Fruit fly (Drosophila melanogaster) whole organism, embryonic: Measurements from ENCODE around the gene Top3alpha.

ENCODE experiments used
- Abd-B ChIP-seq: fragments of 200-800 bp; sonication (Bioruptor generic); optimal IDR thresholded peaks from 2 replicates; lab custom pipeline; 2018; ENCODE audit warnings: missing biosample characterization, mild to moderate bottlenecking, missing genetic modification characterization, moderate library complexity
- CG10321 ChIP-seq: fragments of 200-800 bp; sonication (Bioruptor generic); IDR thresholded peaks from 2 replicates; pipeline ENCODE4 v1.3.6; 2022; ENCODE audit warnings: missing biosample characterization, missing genetic modification characterization
- CG10366 ChIP-seq: fragments of 200-800 bp; sonication (Bioruptor generic); IDR thresholded peaks from 2 replicates; pipeline ENCODE4 v1.3.6; 2022; ENCODE audit warnings: missing biosample characterization, missing genetic modification characterization
- CG12659 ChIP-seq: fragments of 200-800 bp; sonication (Bioruptor generic); optimal IDR thresholded peaks from 3 replicates; lab custom pipeline; 2017; ENCODE audit warnings: mild to moderate bottlenecking, missing biosample characterization, missing genetic modification reagents, missing genetic modification characterization
- CG14014 ChIP-seq: fragments of 200-800 bp; sonication (Bioruptor generic); IDR thresholded peaks from 2 replicates; pipeline ENCODE4 v1.3.6; 2022; ENCODE audit warnings: missing biosample characterization, missing genetic modification characterization
- CG15514 ChIP-seq: fragments of 200-800 bp; sonication (Bioruptor generic); optimal IDR thresholded peaks from 3 replicates; lab custom pipeline; 2017; ENCODE audit warnings: missing biosample characterization, missing genetic modification characterization, mild to moderate bottlenecking, moderate library complexity, missing genetic modification reagents
- CG1602 ChIP-seq: fragments of 200-800 bp; sonication (Bioruptor generic); optimal IDR thresholded peaks from 3 replicates; lab custom pipeline; 2016; ENCODE audit warnings: missing biosample characterization, missing genetic modification characterization
- CG17186 ChIP-seq: fragments of 200-800 bp; sonication (Bioruptor generic); optimal IDR thresholded peaks from 3 replicates; lab custom pipeline; 2017; ENCODE audit warnings: missing biosample characterization, missing genetic modification reagents, missing genetic modification characterization
- CG17385 ChIP-seq: fragments of 200-800 bp; sonication (Bioruptor generic); optimal IDR thresholded peaks from 3 replicates; lab custom pipeline; 2018; ENCODE audit warnings: missing biosample characterization, mild to moderate bottlenecking, missing genetic modification characterization
- CG2875 ChIP-seq: fragments of 200-800 bp; sonication (Bioruptor generic); optimal IDR thresholded peaks from 2 replicates; lab custom pipeline; 2017; ENCODE audit warnings: missing biosample characterization, mild to moderate bottlenecking, missing genetic modification characterization, missing genetic modification reagents
- CG34376 ChIP-seq: fragments of 200-800 bp; sonication (Bioruptor generic); optimal IDR thresholded peaks from 2 replicates; lab custom pipeline; 2018; ENCODE audit warnings: missing biosample characterization, mild to moderate bottlenecking, missing genetic modification characterization
- CG34422 ChIP-seq: fragments of 200-800 bp; sonication (Bioruptor generic); IDR thresholded peaks from 3 replicates; pipeline ENCODE4 v1.3.6; 2022; ENCODE audit warnings: missing biosample characterization, missing genetic modification characterization
- CG4707 ChIP-seq: fragments of 200-800 bp; sonication (Bioruptor generic); optimal IDR thresholded peaks from 2 replicates; lab custom pipeline; 2018; ENCODE audit warnings: missing biosample characterization, mild to moderate bottlenecking, missing genetic modification characterization, moderate library complexity
- CG6254 ChIP-seq: fragments of 200-800 bp; sonication (Bioruptor generic); optimal IDR thresholded peaks from 3 replicates; lab custom pipeline; 2017; ENCODE audit warnings: mild to moderate bottlenecking, missing biosample characterization, missing genetic modification reagents, missing genetic modification characterization
- CG6791 ChIP-seq: fragments of 200-800 bp; sonication (Bioruptor generic); IDR thresholded peaks from 3 replicates; pipeline ENCODE4 v1.3.6; 2022; ENCODE audit warnings: missing biosample characterization, missing genetic modification characterization; ENCODE audit not compliant: partially characterized antibody
- CG8290 ChIP-seq, 3 experiments: fragments of 200-800 bp; sonication (Bioruptor generic); optimal IDR thresholded peaks; 2 replicates each; lab custom pipeline; 2016 to 2019; ENCODE audit warnings: missing biosample characterization in 3 of 3, missing genetic modification characterization in 3 of 3, mild to moderate bottlenecking in 2 of 3, moderate library complexity in 1 of 3
- Doc2 ChIP-seq: fragments of 200-800 bp; sonication (Bioruptor generic); IDR thresholded peaks from 2 replicates; pipeline ENCODE4 v1.3.6; 2022; ENCODE audit warnings: missing biosample characterization, missing genetic modification characterization
- Dp ChIP-seq: fragments of 200-800 bp; sonication (Bioruptor generic); optimal IDR thresholded peaks from 2 replicates; lab custom pipeline; 2018; ENCODE audit warnings: missing biosample characterization, mild to moderate bottlenecking, missing genetic modification characterization, moderate library complexity
- Fer2 ChIP-seq: fragments of 200-800 bp; sonication (Bioruptor generic); optimal IDR thresholded peaks from 2 replicates; lab custom pipeline; 2018; ENCODE audit warnings: missing biosample characterization, mild to moderate bottlenecking, missing genetic modification characterization, moderate library complexity
- H15 ChIP-seq: fragments of 200-800 bp; sonication (Bioruptor generic); IDR thresholded peaks from 3 replicates; pipeline ENCODE4 v1.3.6; 2022; ENCODE audit warnings: missing biosample characterization, missing genetic modification characterization
- H2.0 ChIP-seq: fragments of 200-800 bp; sonication (Bioruptor generic); IDR thresholded peaks from 2 replicates; pipeline ENCODE4 v1.3.6; 2022; ENCODE audit warnings: missing biosample characterization, missing genetic modification characterization
- HmgZ ChIP-seq: fragments of 200-800 bp; sonication (Bioruptor generic); optimal IDR thresholded peaks from 2 replicates; lab custom pipeline; 2018; ENCODE audit warnings: missing biosample characterization, mild to moderate bottlenecking, missing genetic modification characterization
- Hsf ChIP-seq: fragments of 200-800 bp; sonication (Bioruptor generic); optimal IDR thresholded peaks from 3 replicates; lab custom pipeline; 2016; ENCODE audit warnings: missing biosample characterization, missing genetic modification characterization
- Meics ChIP-seq: fragments of 200-800 bp; sonication (Bioruptor generic); optimal IDR thresholded peaks from 2 replicates; lab custom pipeline; 2017; ENCODE audit warnings: missing biosample characterization, mild to moderate bottlenecking, missing genetic modification characterization
- Oli ChIP-seq: fragments of 200-800 bp; sonication (Bioruptor generic); optimal IDR thresholded peaks from 2 replicates; lab custom pipeline; 2018; ENCODE audit warnings: missing biosample characterization, mild to moderate bottlenecking, missing genetic modification characterization, moderate library complexity
- Optix ChIP-seq: fragments of 200-800 bp; sonication (Bioruptor generic); IDR thresholded peaks from 3 replicates; pipeline ENCODE4 v1.3.6; 2022; ENCODE audit warnings: missing biosample characterization, missing genetic modification characterization
- Scr ChIP-seq: fragments of 200-800 bp; sonication (Bioruptor generic); IDR thresholded peaks from 2 replicates; pipeline ENCODE4 v1.3.6; 2022; ENCODE audit warnings: missing biosample characterization, missing genetic modification characterization; ENCODE audit not compliant: partially characterized antibody
- Vsx1 ChIP-seq: fragments of 200-800 bp; sonication (Bioruptor generic); optimal IDR thresholded peaks from 2 replicates; lab custom pipeline; 2017; ENCODE audit warnings: missing biosample characterization, mild to moderate bottlenecking, missing genetic modification characterization, missing genetic modification reagents
- al ChIP-seq: fragments of 200-800 bp; sonication (Bioruptor generic); IDR thresholded peaks from 2 replicates; pipeline ENCODE4 v1.3.6; 2022; ENCODE audit warnings: missing biosample characterization, missing genetic modification characterization
- bab2 ChIP-seq: fragments of 200-800 bp; sonication (Bioruptor generic); optimal IDR thresholded peaks from 2 replicates; lab custom pipeline; 2016; ENCODE audit warnings: missing biosample characterization, missing genetic modification characterization
- btn ChIP-seq: fragments of 200-800 bp; sonication (Bioruptor generic); optimal IDR thresholded peaks from 2 replicates; lab custom pipeline; 2016; ENCODE audit warnings: missing biosample characterization, missing genetic modification characterization
- ci ChIP-seq: fragments of 200-800 bp; sonication (Bioruptor generic); IDR thresholded peaks from 3 replicates; pipeline ENCODE4 v1.3.6; 2022; ENCODE audit warnings: missing biosample characterization, missing genetic modification characterization
- dimm ChIP-seq: fragments of 200-800 bp; sonication (Bioruptor generic); IDR thresholded peaks from 2 replicates; pipeline ENCODE4 v1.3.6; 2022; ENCODE audit warnings: missing biosample characterization, missing genetic modification characterization
- dmrt99B ChIP-seq: fragments of 200-800 bp; sonication (Bioruptor generic); optimal IDR thresholded peaks from 2 replicates; lab custom pipeline; 2018; ENCODE audit warnings: missing biosample characterization, mild to moderate bottlenecking, missing genetic modification characterization, moderate library complexity
- gce ChIP-seq: fragments of 200-800 bp; sonication (Bioruptor generic); IDR thresholded peaks from 3 replicates; pipeline ENCODE4 v1.3.6; 2022; ENCODE audit warnings: missing biosample characterization, missing genetic modification characterization
- grau ChIP-seq: fragments of 200-800 bp; optimal IDR thresholded peaks from 3 replicates; lab custom pipeline; 2019; ENCODE audit warnings: missing biosample characterization, mild to moderate bottlenecking, missing genetic modification characterization, moderate library complexity
- nerfin-1 ChIP-seq: fragments of 200-800 bp; sonication (Bioruptor generic); optimal IDR thresholded peaks from 3 replicates; lab custom pipeline; 2019; ENCODE audit warnings: missing biosample characterization, mild to moderate bottlenecking, missing genetic modification characterization, moderate library complexity
- nerfin-2 ChIP-seq: fragments of 200-800 bp; sonication (Bioruptor generic); IDR thresholded peaks from 2 replicates; pipeline ENCODE4 v1.3.6; 2022; ENCODE audit warnings: missing biosample characterization, missing genetic modification characterization; ENCODE audit not compliant: partially characterized antibody
- nmo ChIP-seq: fragments of 200-800 bp; sonication (Bioruptor generic); optimal IDR thresholded peaks from 2 replicates; lab custom pipeline; 2018; ENCODE audit warnings: missing biosample characterization, mild to moderate bottlenecking, missing genetic modification characterization, moderate library complexity
- nom ChIP-seq: fragments of 200-800 bp; sonication (Bioruptor generic); optimal IDR thresholded peaks from 2 replicates; lab custom pipeline; 2017; ENCODE audit warnings: missing biosample characterization, missing genetic modification characterization, mild to moderate bottlenecking, moderate library complexity, missing genetic modification reagents
- otp ChIP-seq: fragments of 200-800 bp; sonication (Bioruptor generic); IDR thresholded peaks from 3 replicates; pipeline ENCODE4, ENCODE4 v1.3.6; 2022; ENCODE audit warnings: missing biosample characterization, missing genetic modification characterization
- pho ChIP-seq: fragments of 200-800 bp; sonication (Bioruptor generic); optimal IDR thresholded peaks from 2 replicates; lab custom pipeline; 2016; ENCODE audit warnings: missing biosample characterization, missing genetic modification characterization
- row ChIP-seq: fragments of 200-800 bp; sonication (Bioruptor generic); IDR thresholded peaks from 3 replicates; pipeline ENCODE4 v1.3.6; 2022; ENCODE audit warnings: missing biosample characterization, missing genetic modification characterization
- sens-2 ChIP-seq: fragments of 200-800 bp; sonication (Bioruptor generic); IDR thresholded peaks from 2 replicates; pipeline ENCODE4 v1.3.6; 2022; ENCODE audit warnings: missing biosample characterization, missing genetic modification characterization
- tgo ChIP-seq: fragments of 200-800 bp; sonication (Bioruptor generic); IDR thresholded peaks from 3 replicates; pipeline ENCODE4 v1.3.6; 2022; ENCODE audit warnings: missing biosample characterization, missing genetic modification characterization
- zen2 ChIP-seq: fragments of 200-800 bp; sonication (Bioruptor generic); IDR thresholded peaks from 3 replicates; pipeline ENCODE4 v1.3.6; 2022; ENCODE audit warnings: missing biosample characterization, missing genetic modification characterization; ENCODE audit not compliant: partially characterized antibody
- zfh1 ChIP-seq: fragments of 200-800 bp; sonication (Bioruptor generic); IDR thresholded peaks from 3 replicates; pipeline ENCODE4 v1.3.6; 2022; ENCODE audit warnings: missing biosample characterization, missing genetic modification characterization

Top3alpha gene

DNA sequence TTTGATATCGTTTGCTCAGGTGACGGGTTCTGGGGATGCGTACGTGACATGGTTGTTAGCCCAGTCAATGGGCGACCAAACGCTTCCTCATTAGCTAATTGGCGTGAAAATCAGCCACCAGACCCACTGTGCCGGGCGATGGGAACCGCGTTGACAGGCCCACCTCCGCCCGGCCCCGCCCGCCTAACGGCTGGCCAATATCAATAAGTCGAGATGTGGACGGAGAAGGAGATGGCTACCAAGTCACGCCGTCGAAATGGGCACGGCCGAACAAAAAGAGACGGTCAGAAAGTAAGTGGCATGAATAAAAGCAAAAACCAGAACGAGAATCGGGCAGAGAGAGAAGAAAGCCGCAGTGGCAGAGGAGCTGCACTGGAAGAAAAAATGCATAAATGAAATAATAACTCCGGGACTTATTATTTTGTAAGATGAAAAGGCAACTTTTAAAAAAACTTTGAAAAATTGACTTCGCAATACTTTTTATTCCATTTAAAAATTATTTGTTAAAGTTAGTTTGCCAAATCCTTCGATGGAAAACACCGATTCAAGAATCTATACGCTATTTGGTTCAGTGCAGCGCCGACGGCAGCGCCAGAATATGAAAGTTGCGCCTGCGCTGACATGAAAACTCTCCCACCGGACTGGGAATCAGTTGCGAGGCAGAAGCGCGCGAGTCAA lies 40.0 kb downstream of the Top3alpha start, which contains the start of gene CG13082 (continued):
- TF ChIP-seq dmrt99B (tag; lab: Kevin White, UChicago) (peak; percentile 54), Vsx1 (peak; percentile 34), bab2 (GFP tag; lab: Kevin White, UChicago) (peak; percentile 55), CG6791 (GFP tag; lab: Robert Waterston, UW) (no peak), dimm (GFP tag; lab: Robert Waterston, UW) (no peak), CG2875 (GFP tag; lab: Kevin White, UChicago) (peak; percentile 59), otp (0 out of 3 replicates have a peak, but pooled peaks have one; percentile 5), H15 (GFP tag; lab: Robert Waterston, UW) (0 out of 3 replicates have a peak, but pooled peaks have one; percentile 11), row (GFP tag; lab: Robert Waterston, UW) (peak; percentile 61), zfh1 (peak; percentile 65), pho (GFP tag; lab: Kevin White, UChicago) (peak; percentile 28), Meics (GFP tag; lab: Kevin White, UChicago) (no peak), nom (GFP tag; lab: Kevin White, UChicago) (peak; percentile 53), H2.0 (no peak), Optix (GFP tag; lab: Robert Waterston, UW) (peak; percentile 24; the same call in 1 of the 3 replicates), btn (peak; percentile 42), gce (no peak), CG1602 (peak; percentile 24), CG6254 (GFP tag; lab: Kevin White, UChicago) (peak; percentile 76), Fer2 (tag; lab: Kevin White, UChicago) (no peak), grau (tag; lab: Kevin White, UChicago) (peak; percentile 57), Oli (tag; lab: Kevin White, UChicago) (peak; percentile 50), CG14014 (GFP tag; lab: Robert Waterston, UW) (no peak), CG4707 (GFP tag; lab: Kevin White, UChicago) (peak; percentile 2)
- TF ChIP-seq, all 482 proteins: peak for 166

DNA sequence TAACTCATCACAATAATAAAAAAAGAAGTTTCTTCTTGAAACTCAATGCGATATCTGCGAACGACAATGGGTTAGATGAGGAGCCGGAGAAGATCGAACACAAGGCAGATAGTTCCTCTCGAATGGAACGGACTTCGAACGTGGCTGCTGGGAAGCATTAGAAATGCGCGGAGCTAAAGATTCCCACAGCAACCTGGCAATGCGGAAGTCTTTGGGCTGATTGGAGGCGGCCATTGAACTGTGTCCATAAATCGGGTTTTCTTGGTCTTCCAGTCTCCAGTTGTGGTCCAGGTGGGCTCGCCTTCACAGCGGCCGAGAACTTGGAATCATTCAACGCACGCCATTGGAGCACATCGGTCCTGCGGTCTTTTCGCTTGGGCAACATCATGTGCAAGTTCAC lies 42.3 kb downstream of the Top3alpha start, which contains the start of gene CG13081:
Gene CG13081, plus strand, starts transcription at position 301 of the 400 bp plus-strand sequence.
- TF ChIP-seq al (no peak), CG10321 (GFP tag; lab: Robert Waterston, UW) (no peak), CG17385 (GFP tag; lab: Kevin White, UChicago) (no peak), gce (no peak), CG10366 (no peak), Abd-B (no peak), CG17186 (no peak)

- TF ChIP-seq nmo (GFP tag; lab: Kevin White, UChicago) (peak; percentile 19), Doc2 (GFP tag; lab: Robert Waterston, UW) (no peak), sens-2 (GFP tag; lab: Robert Waterston, UW) (no peak), CG34422 (GFP tag; lab: Robert Waterston, UW) (peak; percentile 13; the same call in 1 of the 3 replicates), zen2 (GFP tag; lab: Robert Waterston, UW) (peak; percentile 93), HmgZ (peak; percentile 71), CG12659 (peak; percentile 77), CG15514 (GFP tag; lab: Kevin White, UChicago) (peak; percentile 59), CG34376 (peak; percentile 30), Scr (GFP tag; lab: Robert Waterston, UW) (peak; percentile 86), grau (tag; lab: Kevin White, UChicago) (peak; percentile 6), Dp (GFP tag; lab: Kevin White, UChicago) (peak; percentile 66), nerfin-2 (GFP tag; lab: Robert Waterston, UW) (peak; percentile 95), nerfin-1 (tag; lab: Kevin White, UChicago) (peak; percentile 63), Hsf (GFP tag; lab: Kevin White, UChicago) (peak; percentile 1), tgo (GFP tag; lab: Robert Waterston, UW) (no peak), CG8290 (GFP tag; optimal IDR thresholded peaks at IDR 0.05; lab: Kevin White, UChicago) (no peak), CG8290 (tag; optimal IDR thresholded peaks at IDR 0.05; lab: Kevin White, UChicago) (peak in 1 of 2 experiments; percentile 48), ci (GFP tag; lab: Robert Waterston, UW) (no peak)
Measured at dm6 chr2L:19542268-19542773, 44.4 kb downstream of the Top3alpha start.
